Fruit fly (Drosophila melanogaster) whole organism, embryonic: ENCODE data around the gene trio.

Source experiments
- Blimp-1 ChIP-seq: fragments of 200-800 bp; sonication (Bioruptor generic); optimal IDR thresholded peaks from 3 replicates; lab custom pipeline; 2018; ENCODE audit warnings: missing biosample characterization, missing genetic modification characterization, mild to moderate bottlenecking, moderate library complexity, missing genetic modification reagents
- BtbVII ChIP-seq: fragments of 200-800 bp; sonication (Bioruptor generic); optimal IDR thresholded peaks from 3 replicates; lab custom pipeline; 2017; ENCODE audit warnings: missing biosample characterization, mild to moderate bottlenecking, missing genetic modification characterization
- CG10979 ChIP-seq: fragments of 200-800 bp; sonication (Bioruptor generic); optimal IDR thresholded peaks from 2 replicates; lab custom pipeline; 2018; ENCODE audit warnings: missing biosample characterization, mild to moderate bottlenecking, missing genetic modification characterization, moderate library complexity
- CG11093 ChIP-seq: fragments of 200-800 bp; sonication (Bioruptor generic); IDR thresholded peaks from 3 replicates; pipeline ENCODE4 v1.3.6; 2022; ENCODE audit warnings: missing biosample characterization, missing genetic modification characterization
- CG11504 ChIP-seq: fragments of 200-800 bp; sonication (Bioruptor generic); optimal IDR thresholded peaks from 3 replicates; lab custom pipeline; 2019; ENCODE audit warnings: missing biosample characterization, mild to moderate bottlenecking, missing genetic modification characterization, moderate library complexity
- CG14667 ChIP-seq: fragments of 200-800 bp; sonication (Bioruptor generic); IDR thresholded peaks from 2 replicates; pipeline ENCODE4 v1.3.6; 2022; ENCODE audit warnings: missing biosample characterization, missing genetic modification characterization
- CG14710 ChIP-seq: fragments of 200-800 bp; sonication (Bioruptor generic); optimal IDR thresholded peaks from 3 replicates; lab custom pipeline; 2019; ENCODE audit warnings: missing biosample characterization, mild to moderate bottlenecking, missing genetic modification characterization, moderate library complexity
- CG15696 ChIP-seq: fragments of 200-800 bp; sonication (Bioruptor generic); optimal IDR thresholded peaks from 2 replicates; lab custom pipeline; 2019; ENCODE audit warnings: missing biosample characterization, mild to moderate bottlenecking, missing genetic modification characterization, moderate library complexity
- CG17359 ChIP-seq: fragments of 200-800 bp; sonication (Bioruptor generic); optimal IDR thresholded peaks from 3 replicates; lab custom pipeline; 2018; ENCODE audit warnings: missing biosample characterization, mild to moderate bottlenecking, missing genetic modification characterization, moderate library complexity
- CG18262 ChIP-seq: fragments of 200-800 bp; optimal IDR thresholded peaks from 3 replicates; lab custom pipeline; 2019; ENCODE audit warnings: missing biosample characterization, mild to moderate bottlenecking, missing genetic modification characterization, moderate library complexity
- CG18599 ChIP-seq: fragments of 200-800 bp; sonication (Bioruptor generic); optimal IDR thresholded peaks from 3 replicates; lab custom pipeline; 2017; ENCODE audit warnings: missing biosample characterization, missing genetic modification characterization, mild to moderate bottlenecking, moderate library complexity, missing genetic modification reagents
- CG2712 ChIP-seq: fragments of 200-800 bp; optimal IDR thresholded peaks from 3 replicates; lab custom pipeline; 2019; ENCODE audit warnings: missing biosample characterization, mild to moderate bottlenecking, missing genetic modification characterization, moderate library complexity
- CG4730 ChIP-seq: fragments of 200-800 bp; sonication (Bioruptor generic); IDR thresholded peaks from 2 replicates; pipeline ENCODE4 v1.3.6; 2022; ENCODE audit warnings: missing biosample characterization, missing genetic modification characterization
- CG7372 ChIP-seq: fragments of 200-800 bp; sonication (Bioruptor generic); IDR thresholded peaks from 2 replicates; pipeline ENCODE4 v1.3.6; 2022; ENCODE audit warnings: missing biosample characterization, missing genetic modification characterization
- CG7786 ChIP-seq: fragments of 200-800 bp; sonication (Bioruptor generic); optimal IDR thresholded peaks from 2 replicates; lab custom pipeline; 2016; ENCODE audit warnings: missing biosample characterization, missing genetic modification characterization
- CG9727 ChIP-seq: fragments of 200-800 bp; sonication (Bioruptor generic); optimal IDR thresholded peaks from 3 replicates; lab custom pipeline; 2017; ENCODE audit warnings: missing biosample characterization, mild to moderate bottlenecking, missing genetic modification characterization
- CG9876 ChIP-seq: fragments of 200-800 bp; sonication (Bioruptor generic); optimal IDR thresholded peaks from 2 replicates; lab custom pipeline; 2016; ENCODE audit warnings: missing biosample characterization, missing genetic modification characterization
- CTCF ChIP-seq: fragments of 200-800 bp; sonication (Bioruptor generic); optimal IDR thresholded peaks from 2 replicates; lab custom pipeline; 2017; ENCODE audit warnings: missing biosample characterization, mild to moderate bottlenecking, missing genetic modification characterization, moderate library complexity
- Dip3 ChIP-seq: fragments of 200-800 bp; sonication (Bioruptor generic); optimal IDR thresholded peaks from 3 replicates; lab custom pipeline; 2016; ENCODE audit warnings: missing biosample characterization, missing genetic modification characterization
- Dp ChIP-seq: fragments of 200-800 bp; sonication (Bioruptor generic); optimal IDR thresholded peaks from 2 replicates; lab custom pipeline; 2018; ENCODE audit warnings: missing biosample characterization, mild to moderate bottlenecking, missing genetic modification characterization, moderate library complexity
- Ets65A ChIP-seq: fragments of 200-800 bp; sonication (Bioruptor generic); peaks from one replicate; lab custom pipeline; 2016; ENCODE audit warnings: missing biosample characterization, missing genetic modification characterization
- Ravus ChIP-seq: fragments of 200-800 bp; sonication (Bioruptor generic); IDR thresholded peaks from 2 replicates; pipeline ENCODE4 v1.3.6; 2022; ENCODE audit warnings: missing biosample characterization, missing genetic modification characterization
- Sox100B ChIP-seq: fragments of 200-800 bp; sonication (Bioruptor generic); optimal IDR thresholded peaks from 3 replicates; lab custom pipeline; 2018; ENCODE audit warnings: missing biosample characterization, mild to moderate bottlenecking, missing genetic modification characterization
- Sry-β ChIP-seq: fragments of 200-800 bp; sonication (Bioruptor generic); optimal IDR thresholded peaks from 2 replicates; lab custom pipeline; 2018; ENCODE audit warnings: missing biosample characterization, mild to moderate bottlenecking, missing genetic modification characterization, moderate library complexity
- al ChIP-seq: fragments of 200-800 bp; sonication (Bioruptor generic); IDR thresholded peaks from 2 replicates; pipeline ENCODE4 v1.3.6; 2022; ENCODE audit warnings: missing biosample characterization, missing genetic modification characterization
- bsh ChIP-seq, 2 experiments: fragments of 200-800 bp; sonication (Bioruptor generic); optimal IDR thresholded peaks; 2 replicates each; lab custom pipeline; 2017 to 2018; ENCODE audit warnings: mild to moderate bottlenecking in 2 of 2, missing biosample characterization in 2 of 2, missing genetic modification characterization in 2 of 2, moderate library complexity in 1 of 2
- dan ChIP-seq: fragments of 200-800 bp; sonication (Bioruptor generic); IDR thresholded peaks from 2 replicates; pipeline ENCODE4 v1.3.6; 2022; ENCODE audit warnings: missing biosample characterization, missing genetic modification characterization
- dmrt99B ChIP-seq: fragments of 200-800 bp; sonication (Bioruptor generic); optimal IDR thresholded peaks from 2 replicates; lab custom pipeline; 2018; ENCODE audit warnings: missing biosample characterization, mild to moderate bottlenecking, missing genetic modification characterization, moderate library complexity
- hkb ChIP-seq, 2 experiments: fragments of 200-800 bp in 1 of 2; fragments of >200 bp in 1 of 2; sonication (Bioruptor generic) in 1 of 2; IDR thresholded peaks in 1 of 2; optimal IDR thresholded peaks in 1 of 2; 2 replicates each; pipeline versions ENCODE4 v1.3.6 to Lab custom; 2017 to 2022; ENCODE audit warnings: missing biosample characterization in 1 of 2, missing genetic modification characterization in 1 of 2
- lmd ChIP-seq: fragments of 200-800 bp; sonication (Bioruptor generic); IDR thresholded peaks from 2 replicates; pipeline ENCODE4 v1.3.6; 2022; ENCODE audit warnings: missing biosample characterization, missing genetic modification characterization
- pb ChIP-seq: fragments of 200-800 bp; sonication (Bioruptor generic); optimal IDR thresholded peaks from 3 replicates; lab custom pipeline; 2016; ENCODE audit warnings: missing biosample characterization, missing genetic modification characterization
- phol ChIP-seq: fragments of 200-800 bp; sonication (Bioruptor generic); optimal IDR thresholded peaks from 3 replicates; lab custom pipeline; 2018; ENCODE audit warnings: missing biosample characterization, mild to moderate bottlenecking, missing genetic modification characterization, moderate library complexity
- prd ChIP-seq, 3 experiments: fragments of >200 bp in 2 of 3; fragments of 200-800 bp in 1 of 3; sonication (Bioruptor generic) in 1 of 3; optimal IDR thresholded peaks in 2 of 3; IDR thresholded peaks in 1 of 3; 2 replicates in 2 of 3; 3 replicates in 1 of 3; pipeline versions ENCODE4 v1.3.6 to Lab custom; 2017 to 2022; ENCODE audit warnings: missing biosample characterization in 1 of 3, missing genetic modification characterization in 1 of 3
- pros ChIP-seq: fragments of 200-800 bp; sonication (Bioruptor generic); optimal IDR thresholded peaks from 3 replicates; lab custom pipeline; 2019; ENCODE audit warnings: missing biosample characterization, mild to moderate bottlenecking, missing genetic modification characterization, moderate library complexity
- row ChIP-seq: fragments of 200-800 bp; sonication (Bioruptor generic); IDR thresholded peaks from 3 replicates; pipeline ENCODE4 v1.3.6; 2022; ENCODE audit warnings: missing biosample characterization, missing genetic modification characterization
- salm ChIP-seq: fragments of 200-800 bp; sonication (Bioruptor generic); optimal IDR thresholded peaks from 2 replicates; lab custom pipeline; 2018; ENCODE audit warnings: missing biosample characterization, mild to moderate bottlenecking, missing genetic modification characterization
- sens ChIP-seq: fragments of 200-800 bp; sonication (Bioruptor generic); peaks from one replicate; lab custom pipeline; 2016; ENCODE audit warnings: missing biosample characterization, missing genetic modification characterization
- ssp ChIP-seq: fragments of 200-800 bp; sonication (Bioruptor generic); IDR thresholded peaks from 2 replicates; pipeline ENCODE4 v1.3.6; 2022; ENCODE audit warnings: missing biosample characterization, missing genetic modification characterization
- tap ChIP-seq: fragments of 200-800 bp; optimal IDR thresholded peaks from 3 replicates; lab custom pipeline; 2019; ENCODE audit warnings: missing biosample characterization, mild to moderate bottlenecking, missing genetic modification characterization, moderate library complexity
- vvl ChIP-seq: fragments of 200-800 bp; sonication (Bioruptor generic); IDR thresholded peaks from 2 replicates; pipeline ENCODE4 v1.3.6; 2022; ENCODE audit warnings: missing biosample characterization, missing genetic modification characterization
- yki ChIP-seq: fragments of >200 bp; optimal IDR thresholded peaks from 3 replicates; lab custom pipeline; 2018

Gene trio

DNA sequence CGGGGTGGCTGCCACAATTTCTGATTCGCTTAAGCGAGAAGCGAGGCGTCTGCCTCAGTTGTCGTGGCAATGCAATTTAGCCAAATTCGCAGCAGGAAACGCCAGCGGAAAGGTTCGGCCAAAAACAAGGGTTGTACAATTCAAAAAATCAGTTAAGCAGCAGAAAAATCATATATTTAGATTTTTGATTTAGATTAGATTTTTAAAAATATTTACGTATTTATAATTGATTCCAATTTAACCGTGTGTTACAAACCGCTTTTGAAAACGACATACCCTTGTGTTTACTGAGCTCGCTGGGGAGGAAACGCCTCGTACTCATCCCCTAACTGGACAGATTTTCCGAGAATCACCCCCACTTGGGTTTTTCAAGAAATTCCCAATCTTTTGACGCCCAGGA, 8.9 kb upstream of the trio start (continued):
- TF ChIP-seq Ravus (GFP tag; lab: Robert Waterston, UW) (no peak), phol (peak; percentile 21), Ets65A (GFP tag; lab: Kevin White, UChicago) (peak; percentile 64), Sry-β (GFP tag; lab: Kevin White, UChicago) (no peak), pros (peak; percentile 52), Dip3 (GFP tag; lab: Kevin White, UChicago) (no peak), ssp (GFP tag; lab: Robert Waterston, UW) (no peak), tap (tag; lab: Kevin White, UChicago) (peak; percentile 18), CG18599 (GFP tag; lab: Kevin White, UChicago) (peak; percentile 59), prd (optimal IDR thresholded peaks at IDR 0.05; lab: Kevin White, UChicago) (no peak), prd (GFP tag; IDR thresholded peaks at IDR 0.05; lab: Robert Waterston, UW) (peak; percentile 36; the same call in 1 of the 3 replicates), sens (GFP tag; lab: Kevin White, UChicago) (peak; percentile 8), CG4730 (GFP tag; lab: Robert Waterston, UW) (no peak), bsh (GFP tag; optimal IDR thresholded peaks at IDR 0.05; lab: Kevin White, UChicago) (peak in 1 of 2 experiments; percentile 18), CG2712 (tag; lab: Kevin White, UChicago) (peak; percentile 26), CG17359 (tag; lab: Kevin White, UChicago) (peak; percentile 8), CG18262 (tag; lab: Kevin White, UChicago) (peak; percentile 30), CG15696 (peak; percentile 27), dan (GFP tag; lab: Robert Waterston, UW) (no peak), CG9727 (GFP tag; lab: Kevin White, UChicago) (no peak), hkb (optimal IDR thresholded peaks at IDR 0.05; lab: Kevin White, UChicago) (no peak), hkb (GFP tag; IDR thresholded peaks at IDR 0.05; lab: Robert Waterston, UW) (0 out of 2 replicates have a peak, but pooled peaks have one; percentile 22), CG11504 (tag; lab: Kevin White, UChicago) (peak; percentile 49), yki (lab: Kevin White, UChicago) (no peak), al (GFP tag; lab: Robert Waterston, UW) (no peak), Blimp-1 (peak; percentile 37), CG7372 (GFP tag; lab: Robert Waterston, UW) (no peak), CG14710 (peak; percentile 22), dmrt99B (tag; lab: Kevin White, UChicago) (peak; percentile 52), row (GFP tag; lab: Robert Waterston, UW) (0 out of 3 replicates have a peak, but pooled peaks have one; percentile 9), pb (GFP tag; lab: Kevin White, UChicago) (no peak), lmd (GFP tag; lab: Robert Waterston, UW) (0 out of 2 replicates have a peak, but pooled peaks have one; percentile 15), CG11093 (GFP tag; lab: Robert Waterston, UW) (0 out of 3 replicates have a peak, but pooled peaks have one; percentile 39), vvl (GFP tag; lab: Robert Waterston, UW) (0 out of 2 replicates have a peak, but pooled peaks have one; percentile 16), CG10979 (tag; lab: Kevin White, UChicago) (peak; percentile 7), Sox100B (GFP tag; lab: Kevin White, UChicago) (peak; percentile 1), CG14667 (GFP tag; lab: Robert Waterston, UW) (0 out of 2 replicates have a peak, but pooled peaks have one; percentile 25), CG9876 (no peak), CG7786 (GFP tag; lab: Kevin White, UChicago) (no peak), salm (tag; lab: Kevin White, UChicago) (no peak), BtbVII (GFP tag; lab: Kevin White, UChicago) (no peak)

DNA sequence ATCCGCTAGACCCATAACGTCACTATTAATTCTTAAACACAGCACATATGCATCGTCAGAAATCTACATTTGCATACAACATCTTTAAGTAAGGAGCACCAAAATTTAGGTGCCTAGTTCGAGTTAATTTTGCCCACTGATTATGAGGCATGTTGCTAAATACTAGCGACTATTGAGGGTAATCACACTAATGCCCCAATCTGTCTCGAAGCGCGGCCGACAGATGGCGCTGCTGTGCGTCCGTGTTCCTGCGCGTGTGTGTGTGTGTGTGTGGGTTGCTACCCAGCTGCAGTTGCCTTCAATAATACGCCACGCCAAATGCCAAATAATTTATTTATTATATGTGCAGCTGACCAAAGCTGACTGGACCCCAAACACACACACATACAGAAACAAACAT, 6.7 kb upstream of the trio start:
- TF ChIP-seq CTCF (GFP tag; lab: Kevin White, UChicago) (peak; percentile 77), Dp (GFP tag; lab: Kevin White, UChicago) (no peak)
